Fruit fly (Drosophila melanogaster): ENCODE data around the gene Ddr.

The Ddr gene

dm6 chr2L:6280328-6280727 lies 27.4 kb downstream of the Ddr start (continued):
- TF ChIP-seq CG4360 (GFP tag; IDR thresholded peaks at IDR 0.05): no peak
- TF ChIP-seq zfh1 (GFP tag; IDR thresholded peaks at IDR 0.05): peak; percentile 74
- TF ChIP-seq maf-S (GFP tag; optimal IDR thresholded peaks at IDR 0.05): no peak
- peak; percentile 31 for TF ChIP-seq Deaf1 (tag; optimal IDR thresholded peaks at IDR 0.05)
- TF ChIP-seq sna (GFP tag; IDR thresholded peaks at IDR 0.05; ENCODE audit: partially characterized antibody): no peak
- peak; percentile 11 for TF ChIP-seq Antp (GFP tag; optimal IDR thresholded peaks at IDR 0.05)
- peak; percentile 54 for TF ChIP-seq slou (GFP tag; optimal IDR thresholded peaks at IDR 0.05)
- peak; percentile 62 for TF ChIP-seq CG15269 (tag; optimal IDR thresholded peaks at IDR 0.05)
- TF ChIP-seq CG8290 (GFP tag; optimal IDR thresholded peaks at IDR 0.05): peak; percentile 38
- peak in 1 of 2 experiments; percentile 23 for TF ChIP-seq CG8290 (tag; optimal IDR thresholded peaks at IDR 0.05)
- peak; percentile 79 for TF ChIP-seq CG2712 (tag; optimal IDR thresholded peaks at IDR 0.05)
- TF ChIP-seq tna (GFP tag; IDR thresholded peaks at IDR 0.05; ENCODE audit: partially characterized antibody): no peak
- no peak for TF ChIP-seq mam (GFP tag; optimal IDR thresholded peaks at IDR 0.05)
- peak; percentile 9 for TF ChIP-seq Jarid2 (GFP tag; optimal IDR thresholded peaks at IDR 0.05)
- peak; percentile 63 for TF ChIP-seq ssp (GFP tag; IDR thresholded peaks at IDR 0.05)
- TF ChIP-seq bab2 (GFP tag; optimal IDR thresholded peaks at IDR 0.05): peak; percentile 21
- TF ChIP-seq pum (GFP tag; optimal IDR thresholded peaks at IDR 0.05): peak; percentile 16
- TF ChIP-seq phol (tag; optimal IDR thresholded peaks at IDR 0.05): peak; percentile 71
- TF ChIP-seq pfk (GFP tag; optimal IDR thresholded peaks at IDR 0.05): no peak
- peak; percentile 65 for TF ChIP-seq grau (tag; optimal IDR thresholded peaks at IDR 0.05)
- TF ChIP-seq CG14667 (GFP tag; IDR thresholded peaks at IDR 0.05): peak; percentile 34; the same call in 1 of the 2 replicates
- TF ChIP-seq CG9876 (GFP tag; optimal IDR thresholded peaks at IDR 0.05): no peak
- TF ChIP-seq CG3407 (GFP tag; optimal IDR thresholded peaks at IDR 0.05): peak; percentile 38
- TF ChIP-seq trem (tag; optimal IDR thresholded peaks at IDR 0.05): peak; percentile 41
- TF ChIP-seq CG31224 (GFP tag; IDR thresholded peaks at IDR 0.05): peak; percentile 34; the same call in 1 of the 2 replicates
- no peak for TF ChIP-seq kni (GFP tag; optimal IDR thresholded peaks at IDR 0.05)
- peak; percentile 55 for TF ChIP-seq Spps (tag; optimal IDR thresholded peaks at IDR 0.05)
- no peak for TF ChIP-seq p53 (GFP tag; optimal IDR thresholded peaks at IDR 0.05)
- TF ChIP-seq CG17361 (GFP tag; IDR thresholded peaks at IDR 0.05): peak; percentile 75
- TF ChIP-seq pros (GFP tag; optimal IDR thresholded peaks at IDR 0.05): no peak
- TF ChIP-seq CG15073 (GFP tag; optimal IDR thresholded peaks at IDR 0.05): no peak
- peak; percentile 33; the same call in 1 of the 2 replicates for TF ChIP-seq Oaz (GFP tag; IDR thresholded peaks at IDR 0.05)
- TF ChIP-seq nmo (GFP tag; optimal IDR thresholded peaks at IDR 0.05): peak; percentile 69
- peak; percentile 74 for TF ChIP-seq Xrp1 (GFP tag; IDR thresholded peaks at IDR 0.05)
- no peak for TF ChIP-seq CG8944 (GFP tag; optimal IDR thresholded peaks at IDR 0.05)
- TF ChIP-seq Opbp (GFP tag; IDR thresholded peaks at IDR 0.05; ENCODE audit: partially characterized antibody): no peak
- peak; percentile 27 for TF ChIP-seq twi (tag; optimal IDR thresholded peaks at IDR 0.05)
- TF ChIP-seq sob (GFP tag; IDR thresholded peaks at IDR 0.05): peak; percentile 70
- TF ChIP-seq gfzf (GFP tag; optimal IDR thresholded peaks at IDR 0.05): no peak
- TF ChIP-seq CG11696 (GFP tag; IDR thresholded peaks at IDR 0.05): peak; percentile 31; the same call in 1 of the 2 replicates
- peak; percentile 50 for TF ChIP-seq CG10543 (GFP tag; optimal IDR thresholded peaks at IDR 0.05)
- TF ChIP-seq Scr (GFP tag; IDR thresholded peaks at IDR 0.05; ENCODE audit: partially characterized antibody): no peak
- TF ChIP-seq vnd (GFP tag; IDR thresholded peaks at IDR 0.05; ENCODE audit: partially characterized antibody): no peak
- no peak for TF ChIP-seq amos (GFP tag; IDR thresholded peaks at IDR 0.05; ENCODE audit: partially characterized antibody)
- TF ChIP-seq inv (GFP tag; IDR thresholded peaks at IDR 0.05; ENCODE audit: partially characterized antibody): no peak
- TF ChIP-seq pita (GFP tag; optimal IDR thresholded peaks at IDR 0.05): no peak
- no peak for TF ChIP-seq CG12744 (GFP tag; optimal IDR thresholded peaks at IDR 0.05)
- no peak for TF ChIP-seq pzg (GFP tag; optimal IDR thresholded peaks at IDR 0.05)
- peak; percentile 37 for TF ChIP-seq CG12104 (GFP tag; optimal IDR thresholded peaks at IDR 0.05)
- TF ChIP-seq ash1 (GFP tag; optimal IDR thresholded peaks at IDR 0.05): no peak
- TF ChIP-seq tx (GFP tag; optimal IDR thresholded peaks at IDR 0.05): no peak

Measured in whole organism, embryonic.